Fruit fly (Drosophila melanogaster): ENCODE data around the gene viaf.

- TF ChIP-seq Eip78C (GFP tag) (peak; percentile 59), CG11762 (GFP tag; optimal IDR thresholded peaks at IDR 0.05; ENCODE audit: insufficient read depth) (no peak), CG34406 (GFP tag; optimal IDR thresholded peaks at IDR 0.05) (no peak), CG6808 (GFP tag; optimal IDR thresholded peaks at IDR 0.05) (no peak)
Observed at dm6 chr3L:12023137-12023792, 30.3 kb upstream of the viaf start.

Data from whole organism, prepupa.